Worm (Caenorhabditis elegans): ENCODE results near the gene K05F1.9.

DNA sequence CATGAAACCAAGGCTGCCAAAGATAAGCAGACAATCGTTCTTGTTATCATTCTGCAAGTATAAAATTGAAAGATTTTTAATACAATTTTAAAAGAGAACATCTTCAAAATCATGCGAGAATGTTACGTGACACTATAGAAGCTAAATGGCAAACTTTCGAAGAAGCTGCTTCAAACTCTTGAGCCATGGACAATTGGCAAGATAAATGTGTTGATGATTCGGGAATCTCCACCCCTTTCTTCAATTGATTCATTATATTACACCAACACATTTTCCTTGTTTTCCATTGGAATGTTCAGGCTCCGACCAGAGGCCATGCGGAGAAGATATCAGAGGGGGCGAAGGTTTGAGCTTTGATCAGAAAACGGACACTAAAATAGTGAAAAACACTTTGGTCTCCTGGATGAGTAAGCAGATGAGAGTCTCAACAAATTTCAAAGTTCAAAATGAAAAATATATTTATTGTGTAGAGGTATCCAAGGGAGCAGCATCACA is 40.1 kb upstream of the K05F1.9 start, which contains the start of gene lec-5:
- TF ChIP-seq dve-1 (tag; optimal IDR thresholded peaks at IDR 0.05) (no peak), gmeb-2 (tag; optimal IDR thresholded peaks at IDR 0.05) (no peak), dmd-4 (tag; optimal IDR thresholded peaks at IDR 0.05; ENCODE audit: borderline replicate concordance) (no peak), elt-4 (tag; optimal IDR thresholded peaks at IDR 0.05) (no peak), lin-11 (tag; optimal IDR thresholded peaks at IDR 0.05) (no peak), F13H6.1 (tag; optimal IDR thresholded peaks at IDR 0.05) (no peak), sdc-2 (tag; optimal IDR thresholded peaks at IDR 0.05) (no peak), fkh-10 (GFP tag; optimal IDR thresholded peaks at IDR 0.05) (no peak), K09A11.1 (tag; optimal IDR thresholded peaks at IDR 0.05; ENCODE audit: insufficient read depth) (no peak), ama-1 (optimal IDR thresholded peaks at IDR 0.05) (no peak), ceh-6 (GFP tag; optimal IDR thresholded peaks at IDR 0.05) (no peak), ceh-22 (tag; optimal IDR thresholded peaks at IDR 0.05) (no peak), nhr-232 (tag; optimal IDR thresholded peaks at IDR 0.05) (no peak), ceh-45 (GFP tag; IDR thresholded peaks at IDR 0.05) (no peak)

Data from whole organism, late embryonic.